Worm (Caenorhabditis elegans) whole organism, early embryonic: ENCODE measurements around the gene K05F1.6.

Experiments used
- B0310.2 ChIP-seq: sonication (generic microtip); optimal IDR thresholded peaks from 2 replicates; lab custom pipeline; 2016; ENCODE audit warnings: mild to moderate bottlenecking, missing genetic modification characterization, missing compliant biosample characterization
- F13C5.2 ChIP-seq: sonication (generic microtip); optimal IDR thresholded peaks from 2 replicates; lab custom pipeline; 2017; ENCODE audit warnings: mild to moderate bottlenecking, missing genetic modification characterization, inconsistent platforms, missing compliant biosample characterization
- aly-1 ChIP-seq: sonication (generic microtip); optimal IDR thresholded peaks from 2 replicates; lab custom pipeline; 2016; ENCODE audit warnings: missing genetic modification characterization, missing compliant biosample characterization
- ama-1 ChIP-seq: fragments of 150-350 bp; optimal IDR thresholded peaks from 2 replicates; lab custom pipeline; 2014
- ceh-13 ChIP-seq: fragments of 200-800 bp; sonication (Bioruptor generic); optimal IDR thresholded peaks from 2 replicates; lab custom pipeline; 2018; ENCODE audit warnings: mild to moderate bottlenecking, missing genetic modification characterization, missing compliant biosample characterization
- ceh-36 ChIP-seq: sonication (generic microtip); optimal IDR thresholded peaks from 2 replicates; lab custom pipeline; 2016; ENCODE audit warnings: missing genetic modification characterization, inconsistent platforms, missing compliant biosample characterization
- flt-1 ChIP-seq: fragments of 200-800 bp; sonication (Bioruptor generic); IDR thresholded peaks from 2 replicates; pipeline ENCODE4 v1.3.6; 2022; ENCODE audit warnings: missing genetic modification characterization, missing compliant biosample characterization
- hmbx-1 ChIP-seq: sonication (generic microtip); optimal IDR thresholded peaks from 2 replicates; lab custom pipeline; 2016; ENCODE audit warnings: mild to moderate bottlenecking, missing genetic modification characterization, missing compliant biosample characterization
- hmg-4 ChIP-seq: fragments of 200-800 bp; sonication (Bioruptor generic); optimal IDR thresholded peaks from 2 replicates; lab custom pipeline; 2018; ENCODE audit warnings: mild to moderate bottlenecking, missing genetic modification characterization, missing compliant biosample characterization
- pes-1 ChIP-seq: fragments of 200-800 bp; sonication (Bioruptor generic); IDR thresholded peaks from 2 replicates; pipeline ENCODE4 v1.3.6; 2022; ENCODE audit warnings: missing genetic modification reagents, missing genetic modification characterization, missing compliant biosample characterization
- tra-4 ChIP-seq: sonication (generic microtip); optimal IDR thresholded peaks from 2 replicates; lab custom pipeline; 2017; ENCODE audit warnings: missing genetic modification characterization, missing compliant biosample characterization

DNA sequence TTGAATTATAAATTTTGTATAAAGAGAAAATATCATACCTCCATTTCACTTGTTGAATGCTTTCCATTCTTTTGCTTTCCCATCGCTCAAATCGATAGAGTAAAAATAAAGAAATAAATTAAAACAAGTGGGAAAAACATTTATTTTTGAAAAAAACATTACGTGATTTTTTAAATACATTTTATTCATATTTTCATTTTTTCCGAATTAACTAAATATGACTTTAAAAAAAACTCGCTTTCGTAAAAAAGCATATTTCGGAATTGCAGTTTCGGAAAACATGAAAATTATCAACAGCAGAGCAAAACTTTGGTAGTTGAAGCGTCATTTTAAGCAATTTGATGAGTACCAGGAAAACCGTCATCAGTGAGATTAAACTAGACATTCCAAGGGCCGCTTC lies 17.2 kb downstream of the K05F1.6 start, which contains the start of gene K05F1.8:
- TF ChIP-seq tra-4 = no peak
- TF ChIP-seq hmg-4 (GFP tag; lab: Kevin White, UChicago) = no peak
- TF ChIP-seq hmbx-1 = no peak
- no peak for TF ChIP-seq B0310.2 (tag; lab: Kevin White, UChicago)
- TF ChIP-seq F13C5.2 (tag; lab: Kevin White, UChicago) = no peak
- TF ChIP-seq flt-1 (GFP tag; lab: Robert Waterston, UW) = no peak
- no peak for TF ChIP-seq ama-1 (lab: Kevin White, UChicago)
- TF ChIP-seq aly-1 (tag; lab: Kevin White, UChicago) = no peak
- TF ChIP-seq ceh-13 (GFP tag; lab: Kevin White, UChicago) = no peak
- no peak for TF ChIP-seq pes-1 (GFP tag; lab: Robert Waterston, UW)
- no peak for TF ChIP-seq ceh-36 (tag; lab: Kevin White, UChicago)
